Fruit fly (Drosophila melanogaster) whole organism, embryonic: ENCODE results near the gene CNPYb.

Source experiments
- ATbp ChIP-seq: fragments of 200-800 bp; sonication (Bioruptor generic); optimal IDR thresholded peaks from 2 replicates; lab custom pipeline; 2017; ENCODE audit warnings: missing biosample characterization, mild to moderate bottlenecking, missing genetic modification characterization, missing genetic modification reagents
- CG10431 ChIP-seq: fragments of 200-800 bp; sonication (Bioruptor generic); optimal IDR thresholded peaks from 3 replicates; lab custom pipeline; 2018; ENCODE audit warnings: missing biosample characterization, mild to moderate bottlenecking, missing genetic modification characterization
- CG11504 ChIP-seq: fragments of 200-800 bp; sonication (Bioruptor generic); optimal IDR thresholded peaks from 3 replicates; lab custom pipeline; 2019; ENCODE audit warnings: missing biosample characterization, mild to moderate bottlenecking, missing genetic modification characterization, moderate library complexity
- CG11695 ChIP-seq: fragments of 200-800 bp; sonication (Bioruptor generic); IDR thresholded peaks from 3 replicates; pipeline ENCODE4 v1.3.6; 2022; ENCODE audit warnings: missing biosample characterization, missing genetic modification characterization
- CG12744 ChIP-seq: fragments of 200-800 bp; sonication (Bioruptor generic); optimal IDR thresholded peaks from 2 replicates; lab custom pipeline; 2016; ENCODE audit warnings: missing biosample characterization, missing genetic modification characterization
- CG13123 ChIP-seq: fragments of 200-800 bp; sonication (Bioruptor generic); optimal IDR thresholded peaks from 2 replicates; lab custom pipeline; 2016; ENCODE audit warnings: missing biosample characterization, missing genetic modification characterization
- CG14050 ChIP-seq: fragments of 200-800 bp; sonication (Bioruptor generic); IDR thresholded peaks from 3 replicates; pipeline ENCODE4 v1.3.6; 2022; ENCODE audit warnings: missing biosample characterization, missing genetic modification characterization
- CG14860 ChIP-seq: fragments of 200-800 bp; sonication (Bioruptor generic); IDR thresholded peaks from 3 replicates; pipeline ENCODE4 v1.3.6; 2022; ENCODE audit warnings: missing biosample characterization, missing genetic modification characterization; ENCODE audit not compliant: partially characterized antibody
- CG15011 ChIP-seq: fragments of 200-800 bp; sonication (Bioruptor generic); optimal IDR thresholded peaks from 3 replicates; lab custom pipeline; 2018; ENCODE audit warnings: missing biosample characterization, mild to moderate bottlenecking, missing genetic modification characterization
- CG18619 ChIP-seq: fragments of 200-800 bp; sonication (Bioruptor generic); optimal IDR thresholded peaks from 3 replicates; lab custom pipeline; 2017; ENCODE audit warnings: missing biosample characterization, mild to moderate bottlenecking, missing genetic modification characterization
- CG31224 ChIP-seq: fragments of 200-800 bp; sonication (Bioruptor generic); IDR thresholded peaks from 2 replicates; pipeline ENCODE4 v1.3.6; 2022; ENCODE audit warnings: missing biosample characterization, missing genetic modification characterization
- CG3163 ChIP-seq: fragments of 200-800 bp; sonication (Bioruptor generic); optimal IDR thresholded peaks from 3 replicates; lab custom pipeline; 2016; ENCODE audit warnings: missing biosample characterization, missing genetic modification characterization
- CG32767 ChIP-seq: fragments of 200-800 bp; sonication (Bioruptor generic); IDR thresholded peaks from 2 replicates; pipeline ENCODE4 v1.3.6; 2022; ENCODE audit warnings: missing biosample characterization, missing genetic modification characterization
- CG3281 ChIP-seq: fragments of 200-800 bp; sonication (Bioruptor generic); optimal IDR thresholded peaks from 3 replicates; lab custom pipeline; 2017; ENCODE audit warnings: missing biosample characterization, mild to moderate bottlenecking, missing genetic modification characterization
- CG7987 ChIP-seq: fragments of 200-800 bp; sonication (Bioruptor generic); optimal IDR thresholded peaks from 2 replicates; lab custom pipeline; 2018; ENCODE audit warnings: missing biosample characterization, mild to moderate bottlenecking, missing genetic modification characterization, moderate library complexity
- CG8924 ChIP-seq: fragments of 200-800 bp; optimal IDR thresholded peaks from 3 replicates; lab custom pipeline; 2019; ENCODE audit warnings: missing biosample characterization, mild to moderate bottlenecking, missing genetic modification characterization, moderate library complexity
- CG8944 ChIP-seq: fragments of 200-800 bp; sonication (Bioruptor generic); optimal IDR thresholded peaks from 3 replicates; lab custom pipeline; 2016; ENCODE audit warnings: missing biosample characterization, missing genetic modification characterization
- CHES-1-like ChIP-seq: fragments of 200-800 bp; sonication (Bioruptor generic); optimal IDR thresholded peaks from 2 replicates; lab custom pipeline; 2016; ENCODE audit warnings: missing biosample characterization, missing genetic modification characterization
- Camta ChIP-seq: fragments of 200-800 bp; sonication (Bioruptor generic); optimal IDR thresholded peaks from 2 replicates; lab custom pipeline; 2016; ENCODE audit warnings: missing biosample characterization, missing genetic modification characterization
- D19B ChIP-seq: fragments of 200-800 bp; sonication (Bioruptor generic); optimal IDR thresholded peaks from 2 replicates; lab custom pipeline; 2017; ENCODE audit warnings: missing biosample characterization, mild to moderate bottlenecking, missing genetic modification characterization
- Dbx ChIP-seq: fragments of 200-800 bp; sonication (Bioruptor generic); IDR thresholded peaks from 3 replicates; pipeline ENCODE4 v1.3.6; 2022; ENCODE audit warnings: missing biosample characterization, missing genetic modification characterization
- Dip2 ChIP-seq: fragments of 200-800 bp; sonication (Bioruptor generic); IDR thresholded peaks from 2 replicates; pipeline ENCODE4 v1.3.6; 2022; ENCODE audit warnings: missing biosample characterization, missing genetic modification characterization
- HHEX ChIP-seq: fragments of 200-800 bp; sonication (Bioruptor generic); optimal IDR thresholded peaks from 3 replicates; lab custom pipeline; 2017; ENCODE audit warnings: missing biosample characterization, mild to moderate bottlenecking, missing genetic modification characterization, missing genetic modification reagents
- Hr51 ChIP-seq, 2 experiments: fragments of 200-800 bp; sonication (Bioruptor generic); optimal IDR thresholded peaks; 2 replicates in 1 of 2; 3 replicates in 1 of 2; lab custom pipeline; 2016 to 2018; ENCODE audit warnings: missing biosample characterization in 2 of 2, missing genetic modification characterization in 2 of 2, mild to moderate bottlenecking in 1 of 2, moderate library complexity in 1 of 2
- MTF-1 ChIP-seq: fragments of 200-800 bp; sonication (Bioruptor generic); optimal IDR thresholded peaks from 2 replicates; lab custom pipeline; 2018; ENCODE audit warnings: missing biosample characterization, mild to moderate bottlenecking, missing genetic modification characterization, borderline replicate concordance
- Mad ChIP-seq: fragments of 200-800 bp; sonication (Bioruptor generic); optimal IDR thresholded peaks from 2 replicates; lab custom pipeline; 2016; ENCODE audit warnings: missing biosample characterization, missing genetic modification characterization
- Mrtf ChIP-seq: fragments of 200-800 bp; sonication (Bioruptor generic); IDR thresholded peaks from 3 replicates; pipeline ENCODE4 v1.3.6; 2022; ENCODE audit warnings: missing biosample characterization, missing genetic modification characterization
- PHDP ChIP-seq: fragments of 200-800 bp; sonication (Bioruptor generic); optimal IDR thresholded peaks from 3 replicates; lab custom pipeline; 2018; ENCODE audit warnings: missing biosample characterization, mild to moderate bottlenecking, missing genetic modification characterization, moderate library complexity
- Rfx ChIP-seq: fragments of 200-800 bp; sonication (Bioruptor generic); IDR thresholded peaks from 2 replicates; pipeline ENCODE4 v1.3.6; 2022; ENCODE audit warnings: missing biosample characterization, missing genetic modification characterization
- Sox100B ChIP-seq: fragments of 200-800 bp; sonication (Bioruptor generic); optimal IDR thresholded peaks from 3 replicates; lab custom pipeline; 2018; ENCODE audit warnings: missing biosample characterization, mild to moderate bottlenecking, missing genetic modification characterization
- Ssrp ChIP-seq: fragments of 200-800 bp; sonication (Bioruptor generic); optimal IDR thresholded peaks from 2 replicates; lab custom pipeline; 2018; ENCODE audit warnings: missing biosample characterization, mild to moderate bottlenecking, missing genetic modification characterization, moderate library complexity
- caup ChIP-seq: fragments of 200-800 bp; sonication (Bioruptor generic); optimal IDR thresholded peaks from 3 replicates; lab custom pipeline; 2017; ENCODE audit warnings: missing biosample characterization, mild to moderate bottlenecking, missing genetic modification characterization, moderate library complexity; ENCODE audit not compliant: severe bottlenecking
- crc ChIP-seq: fragments of 200-800 bp; sonication (Bioruptor generic); optimal IDR thresholded peaks from 2 replicates; lab custom pipeline; 2016; ENCODE audit warnings: missing biosample characterization, missing genetic modification characterization
- crol ChIP-seq: fragments of 200-800 bp; sonication (Bioruptor generic); IDR thresholded peaks from 2 replicates; pipeline ENCODE4 v1.3.6; 2022; ENCODE audit warnings: missing biosample characterization, missing genetic modification characterization
- eve ChIP-seq, 2 experiments: fragments of >200 bp; optimal IDR thresholded peaks; 2 replicates each; lab custom pipeline; 2017; ENCODE audit warnings: missing biosample characterization in 2 of 2, missing genetic modification characterization in 2 of 2
- eyg ChIP-seq: fragments of 200-800 bp; sonication (Bioruptor generic); optimal IDR thresholded peaks from 3 replicates; lab custom pipeline; 2016; ENCODE audit warnings: missing biosample characterization, missing genetic modification characterization
- lov ChIP-seq, 2 experiments: fragments of 200-800 bp in 1 of 2; fragments of >200 bp in 1 of 2; sonication (Bioruptor generic) in 1 of 2; IDR thresholded peaks in 1 of 2; optimal IDR thresholded peaks in 1 of 2; 2 replicates in 1 of 2; 3 replicates in 1 of 2; pipeline versions ENCODE4 v1.3.6 to Lab custom; 2017 to 2022; ENCODE audit warnings: missing biosample characterization in 1 of 2, missing genetic modification characterization in 1 of 2
- luna ChIP-seq: fragments of 200-800 bp; sonication (Bioruptor generic); optimal IDR thresholded peaks from 2 replicates; lab custom pipeline; 2016; ENCODE audit warnings: missing biosample characterization, missing genetic modification characterization
- org-1 ChIP-seq: fragments of 200-800 bp; sonication (Bioruptor generic); optimal IDR thresholded peaks from 2 replicates; lab custom pipeline; 2017; ENCODE audit warnings: missing biosample characterization, missing genetic modification characterization
- prd ChIP-seq, 3 experiments: fragments of >200 bp in 2 of 3; fragments of 200-800 bp in 1 of 3; sonication (Bioruptor generic) in 1 of 3; optimal IDR thresholded peaks in 2 of 3; IDR thresholded peaks in 1 of 3; 2 replicates in 2 of 3; 3 replicates in 1 of 3; pipeline versions ENCODE4 v1.3.6 to Lab custom; 2017 to 2022; ENCODE audit warnings: missing biosample characterization in 1 of 3, missing genetic modification characterization in 1 of 3
- scrt ChIP-seq: fragments of 200-800 bp; sonication (Bioruptor generic); optimal IDR thresholded peaks from 2 replicates; lab custom pipeline; 2018; ENCODE audit warnings: missing biosample characterization, mild to moderate bottlenecking, missing genetic modification characterization, moderate library complexity
- sens-2 ChIP-seq: fragments of 200-800 bp; sonication (Bioruptor generic); IDR thresholded peaks from 2 replicates; pipeline ENCODE4 v1.3.6; 2022; ENCODE audit warnings: missing biosample characterization, missing genetic modification characterization
- seq ChIP-seq: fragments of 200-800 bp; sonication (Bioruptor generic); IDR thresholded peaks from 2 replicates; pipeline ENCODE4 v1.3.6; 2022; ENCODE audit warnings: missing biosample characterization, missing genetic modification characterization
- shn ChIP-seq: fragments of 200-800 bp; sonication (Bioruptor generic); optimal IDR thresholded peaks from 3 replicates; lab custom pipeline; 2016; ENCODE audit warnings: missing biosample characterization, missing genetic modification characterization
- slp2 ChIP-seq: fragments of 200-800 bp; sonication (Bioruptor generic); optimal IDR thresholded peaks from 2 replicates; lab custom pipeline; 2016; ENCODE audit warnings: missing biosample characterization, missing genetic modification characterization
- tio ChIP-seq: fragments of 200-800 bp; sonication (Bioruptor generic); optimal IDR thresholded peaks from 2 replicates; lab custom pipeline; 2017; ENCODE audit warnings: missing biosample characterization, missing genetic modification characterization, inconsistent platforms
- toy ChIP-seq: fragments of 200-800 bp; sonication (Bioruptor generic); IDR thresholded peaks from 2 replicates; pipeline ENCODE4 v1.3.6; 2022; ENCODE audit warnings: missing biosample characterization, missing genetic modification characterization
- tup ChIP-seq: fragments of 200-800 bp; sonication (Bioruptor generic); optimal IDR thresholded peaks from 2 replicates; lab custom pipeline; 2016; ENCODE audit warnings: missing biosample characterization, mild to moderate bottlenecking, missing genetic modification characterization, moderate library complexity
- zen2 ChIP-seq: fragments of 200-800 bp; sonication (Bioruptor generic); IDR thresholded peaks from 3 replicates; pipeline ENCODE4 v1.3.6; 2022; ENCODE audit warnings: missing biosample characterization, missing genetic modification characterization; ENCODE audit not compliant: partially characterized antibody

The CNPYb gene

dm6 chr3L:19132586-19132985, 36.6 kb upstream of the CNPYb start (continued):
- TF ChIP-seq CG32767 (no peak), CG8944 (GFP tag; lab: Kevin White, UChicago) (no peak), HHEX (GFP tag; lab: Kevin White, UChicago) (peak; percentile 42), PHDP (no peak), CG3163 (GFP tag; lab: Kevin White, UChicago) (no peak), Rfx (GFP tag; lab: Robert Waterston, UW) (no peak), shn (no peak), CG10431 (GFP tag; lab: Kevin White, UChicago) (no peak), CG15011 (GFP tag; lab: Kevin White, UChicago) (no peak), caup (GFP tag; lab: Kevin White, UChicago) (peak; percentile 65), Sox100B (GFP tag; lab: Kevin White, UChicago) (peak; percentile 13), CG14860 (no peak), CHES-1-like (GFP tag; lab: Kevin White, UChicago) (no peak), Dip2 (GFP tag; lab: Robert Waterston, UW) (no peak), CG12744 (GFP tag; lab: Kevin White, UChicago) (no peak), scrt (GFP tag; lab: Kevin White, UChicago) (peak; percentile 68), CG13123 (GFP tag; lab: Kevin White, UChicago) (no peak), sens-2 (GFP tag; lab: Robert Waterston, UW) (peak; percentile 51; the same call in 1 of the 2 replicates), Dbx (GFP tag; lab: Robert Waterston, UW) (0 out of 3 replicates have a peak, but pooled peaks have one; percentile 47), D19B (no peak), CG31224 (GFP tag; lab: Robert Waterston, UW) (0 out of 2 replicates have a peak, but pooled peaks have one; percentile 8), crol (GFP tag; lab: Robert Waterston, UW) (peak; percentile 17; the same call in 1 of the 2 replicates), luna (GFP tag; lab: Kevin White, UChicago) (no peak), Hr51 (GFP tag; optimal IDR thresholded peaks at IDR 0.05; lab: Kevin White, UChicago) (peak in 1 of 2 experiments; percentile 15), lov (optimal IDR thresholded peaks at IDR 0.05; lab: Kevin White, UChicago) (no peak), lov (GFP tag; IDR thresholded peaks at IDR 0.05; lab: Robert Waterston, UW) (peak; percentile 58; the same call in 1 of the 3 replicates), Camta (GFP tag; lab: Kevin White, UChicago) (no peak), CG11695 (GFP tag; lab: Robert Waterston, UW) (no peak), CG7987 (GFP tag; lab: Kevin White, UChicago) (peak; percentile 42), ATbp (peak; percentile 58), CG8924 (tag; lab: Kevin White, UChicago) (no peak), seq (GFP tag; lab: Robert Waterston, UW) (0 out of 2 replicates have a peak, but pooled peaks have one; percentile 32), CG11504 (tag; lab: Kevin White, UChicago) (peak; percentile 20), crc (GFP tag; lab: Kevin White, UChicago) (no peak), zen2 (GFP tag; lab: Robert Waterston, UW) (no peak), Mad (GFP tag; lab: Kevin White, UChicago) (no peak), CG18619 (no peak), prd (optimal IDR thresholded peaks at IDR 0.05; lab: Kevin White, UChicago) (no peak), prd (GFP tag; IDR thresholded peaks at IDR 0.05; lab: Robert Waterston, UW) (peak; percentile 20; the same call in 1 of the 3 replicates), tio (GFP tag; lab: Kevin White, UChicago) (no peak), eyg (GFP tag; lab: Kevin White, UChicago) (no peak), eve (GFP tag; optimal IDR thresholded peaks at IDR 0.05; lab: Kevin White, UChicago) (no peak), Ssrp (tag; lab: Kevin White, UChicago) (no peak), toy (GFP tag; lab: Robert Waterston, UW) (peak; percentile 34; the same call in 1 of the 2 replicates), tup (GFP tag; lab: Kevin White, UChicago) (no peak), slp2 (GFP tag; lab: Kevin White, UChicago) (no peak), CG3281 (peak; percentile 49), Mrtf (GFP tag; lab: Robert Waterston, UW) (peak; percentile 48; the same call in 1 of the 3 replicates), org-1 (GFP tag; lab: Kevin White, UChicago) (no peak), CG14050 (GFP tag; lab: Robert Waterston, UW) (peak; percentile 37; the same call in 1 of the 3 replicates), MTF-1 (GFP tag; lab: Kevin White, UChicago) (peak; percentile 52)
